Worm (Caenorhabditis elegans): ENCODE measurements around the gene srh-118.

srh-118 gene

DNA sequence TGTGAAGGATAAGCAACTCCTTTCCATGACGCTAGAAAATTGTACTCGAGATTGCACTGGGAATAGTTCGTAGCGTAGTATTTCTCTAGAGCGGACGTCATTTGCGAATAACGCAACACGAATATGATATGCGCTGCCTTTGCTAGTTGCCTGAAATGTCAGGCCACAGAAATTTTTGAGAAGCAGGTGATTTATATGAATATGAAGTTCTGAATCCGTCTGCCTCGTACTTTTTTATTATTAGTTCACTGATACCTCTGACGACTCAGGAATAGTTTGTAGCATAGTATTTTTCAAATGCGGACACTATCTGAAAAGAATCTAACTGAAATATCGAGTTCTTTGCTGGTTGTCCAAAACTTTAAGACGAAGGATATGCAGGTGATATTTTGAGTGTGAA lies at the start of gene srh-118:
Gene srh-118, minus strand, starts transcription at position 101 of the 400 bp plus-strand sequence.
- TF ChIP-seq aptf-3 (GFP tag; IDR thresholded peaks at IDR 0.05), result no peak
- no peak for TF ChIP-seq lin-40 (tag; optimal IDR thresholded peaks at IDR 0.05)
- TF ChIP-seq madf-10 (tag; optimal IDR thresholded peaks at IDR 0.05), result no peak
- no peak for TF ChIP-seq rpc-1 (optimal IDR thresholded peaks at IDR 0.05)
- no peak for TF ChIP-seq rpc-1 (tag; optimal IDR thresholded peaks at IDR 0.05)
- no peak for TF ChIP-seq hrde-1 (tag; optimal IDR thresholded peaks at IDR 0.05; ENCODE audit: borderline replicate concordance)
- TF ChIP-seq F55B11.4 (tag; optimal IDR thresholded peaks at IDR 0.05; ENCODE audit: borderline replicate concordance, insufficient read depth), result no peak
- TF ChIP-seq F52B5.7 (tag; optimal IDR thresholded peaks at IDR 0.05), result no peak
- TF ChIP-seq egrh-3 (GFP tag; IDR thresholded peaks at IDR 0.05), result no peak
- no peak for TF ChIP-seq mcd-1 (GFP tag; IDR thresholded peaks at IDR 0.05)
- no peak for TF ChIP-seq F57A8.1 (GFP tag; optimal IDR thresholded peaks at IDR 0.05)
- no peak for TF ChIP-seq ets-4 (GFP tag; optimal IDR thresholded peaks at IDR 0.05)
- TF ChIP-seq ceh-58 (GFP tag; IDR thresholded peaks at IDR 0.05), result no peak
- TF ChIP-seq madf-6 (GFP tag; IDR thresholded peaks at IDR 0.05), result no peak
- no peak for TF ChIP-seq madf-3 (GFP tag; IDR thresholded peaks at IDR 0.05)
- no peak for TF ChIP-seq Y79H2A.3 (GFP tag; conservative IDR thresholded peaks at IDR 0.05)

DNA sequence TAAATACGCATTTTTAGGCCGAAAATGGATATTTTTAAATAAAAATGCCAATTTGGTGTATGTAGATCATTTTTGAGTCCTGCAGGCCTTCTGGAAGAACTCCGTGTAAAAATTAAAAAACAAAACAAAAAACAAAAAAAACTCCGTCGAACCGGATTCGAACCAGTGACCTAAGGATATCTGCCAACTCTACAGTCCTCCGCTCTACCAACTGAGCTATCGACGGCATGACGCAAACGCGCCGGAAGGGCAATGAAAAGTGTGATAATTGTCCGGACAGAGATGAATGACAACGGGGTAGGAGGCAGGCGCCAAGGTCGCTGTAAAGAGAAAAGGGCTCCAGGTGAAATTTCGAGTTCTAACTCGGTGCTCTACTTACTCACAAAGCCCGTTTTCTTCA lies 46.3 kb upstream of the srh-118 start:
- TF ChIP-seq madf-6 (GFP tag; IDR thresholded peaks at IDR 0.05) (no peak), snpc-1.1 (tag; optimal IDR thresholded peaks at IDR 0.05; ENCODE audit: insufficient read depth) (no peak), lin-35 (GFP tag; optimal IDR thresholded peaks at IDR 0.05) (no peak), nhr-179 (tag; optimal IDR thresholded peaks at IDR 0.05) (no peak), lin-40 (tag; optimal IDR thresholded peaks at IDR 0.05) (no peak), hmg-1.2 (GFP tag; IDR thresholded peaks at IDR 0.05) (peak; percentile 55), lag-1 (GFP tag; IDR thresholded peaks at IDR 0.05) (no peak), C06A6.2 (GFP tag; conservative IDR thresholded peaks at IDR 0.05) (no peak), unc-62 (GFP tag; optimal IDR thresholded peaks at IDR 0.05) (no peak), attf-5 (GFP tag; optimal IDR thresholded peaks at IDR 0.05) (no peak), F22D6.2 (tag; optimal IDR thresholded peaks at IDR 0.05) (no peak), F52B5.7 (tag; optimal IDR thresholded peaks at IDR 0.05) (no peak), egl-18 (GFP tag; IDR thresholded peaks at IDR 0.05) (no peak), madf-10 (tag; optimal IDR thresholded peaks at IDR 0.05) (no peak), aptf-3 (GFP tag; IDR thresholded peaks at IDR 0.05) (no peak), nfya-1 (tag; optimal IDR thresholded peaks at IDR 0.05; ENCODE audit: borderline replicate concordance, insufficient read depth) (no peak), atf-7 (tag; optimal IDR thresholded peaks at IDR 0.05) (no peak), ztf-25 (GFP tag; IDR thresholded peaks at IDR 0.05) (0 out of 2 replicates have a peak, but pooled peaks have one; percentile 57), repo-1 (tag; optimal IDR thresholded peaks at IDR 0.05) (no peak), F10E7.11 (tag; optimal IDR thresholded peaks at IDR 0.05) (no peak), hlh-12 (tag; optimal IDR thresholded peaks at IDR 0.05) (no peak), aptf-2 (GFP tag; conservative IDR thresholded peaks at IDR 0.05) (0 out of 2 replicates have a peak, but pooled peaks have one; percentile 22), attf-6 (GFP tag; IDR thresholded peaks at IDR 0.05) (peak; percentile 78), sptf-2 (GFP tag; optimal IDR thresholded peaks at IDR 0.05) (no peak), dox-1 (GFP tag; IDR thresholded peaks at IDR 0.05) (peak; percentile 43; the same call in 1 of the 2 replicates), snpc-3.4 (tag; optimal IDR thresholded peaks at IDR 0.05) (no peak), K12H6.12 (tag; optimal IDR thresholded peaks at IDR 0.05) (no peak), F55B11.4 (tag; optimal IDR thresholded peaks at IDR 0.05; ENCODE audit: borderline replicate concordance, insufficient read depth) (no peak), nhr-120 (GFP tag; IDR thresholded peaks at IDR 0.05) (0 out of 2 replicates have a peak, but pooled peaks have one; percentile 67), lin-54 (GFP tag; optimal IDR thresholded peaks at IDR 0.05) (no peak), sea-2 (GFP tag; IDR thresholded peaks at IDR 0.05) (no peak), tbp1 (GFP tag; optimal IDR thresholded peaks at IDR 0.05) (peak; percentile 90), K11D2.4 (GFP tag; IDR thresholded peaks at IDR 0.05) (no peak), lin-26 (GFP tag; IDR thresholded peaks at IDR 0.05) (peak; percentile 69), mes-4 (tag; optimal IDR thresholded peaks at IDR 0.05) (no peak), ceh-58 (GFP tag; IDR thresholded peaks at IDR 0.05) (no peak), lsy-27 (tag; optimal IDR thresholded peaks at IDR 0.05; ENCODE audit: borderline replicate concordance, insufficient read depth) (no peak), unc-130 (GFP tag; optimal IDR thresholded peaks at IDR 0.05) (no peak)
